Fruit fly (Drosophila melanogaster) whole organism, embryonic: ENCODE results near the gene Cyp9f2.

Experiments used
- CG10267 ChIP-seq: fragments of 200-800 bp; sonication (Bioruptor generic); optimal IDR thresholded peaks from 2 replicates; lab custom pipeline; 2018; ENCODE audit warnings: missing biosample characterization, mild to moderate bottlenecking, missing genetic modification characterization, moderate library complexity
- CG10654 ChIP-seq: fragments of 200-800 bp; sonication (Bioruptor generic); optimal IDR thresholded peaks from 2 replicates; lab custom pipeline; 2016; ENCODE audit warnings: missing biosample characterization, missing genetic modification characterization
- CG11247 ChIP-seq: fragments of 200-800 bp; sonication (Bioruptor generic); IDR thresholded peaks from 2 replicates; pipeline ENCODE4 v1.3.6; 2022; ENCODE audit warnings: missing biosample characterization, missing genetic modification characterization
- CG12219 ChIP-seq: fragments of 200-800 bp; sonication (Bioruptor generic); optimal IDR thresholded peaks from 3 replicates; lab custom pipeline; 2018; ENCODE audit warnings: missing biosample characterization, mild to moderate bottlenecking, missing genetic modification characterization
- CG12659 ChIP-seq: fragments of 200-800 bp; sonication (Bioruptor generic); optimal IDR thresholded peaks from 3 replicates; lab custom pipeline; 2017; ENCODE audit warnings: mild to moderate bottlenecking, missing biosample characterization, missing genetic modification reagents, missing genetic modification characterization
- CG14050 ChIP-seq: fragments of 200-800 bp; sonication (Bioruptor generic); IDR thresholded peaks from 3 replicates; pipeline ENCODE4 v1.3.6; 2022; ENCODE audit warnings: missing biosample characterization, missing genetic modification characterization
- CG14441 ChIP-seq: fragments of 200-800 bp; sonication (Bioruptor generic); IDR thresholded peaks from 2 replicates; pipeline ENCODE4 v1.3.6; 2022; ENCODE audit warnings: missing biosample characterization, missing genetic modification characterization
- CG1603 ChIP-seq: fragments of 200-800 bp; sonication (Bioruptor generic); optimal IDR thresholded peaks from 2 replicates; lab custom pipeline; 2019; ENCODE audit warnings: missing biosample characterization, mild to moderate bottlenecking, missing genetic modification characterization, moderate library complexity
- CG17359 ChIP-seq: fragments of 200-800 bp; sonication (Bioruptor generic); optimal IDR thresholded peaks from 3 replicates; lab custom pipeline; 2018; ENCODE audit warnings: missing biosample characterization, mild to moderate bottlenecking, missing genetic modification characterization, moderate library complexity
- CG17802 ChIP-seq: fragments of 200-800 bp; sonication (Bioruptor generic); optimal IDR thresholded peaks from 2 replicates; lab custom pipeline; 2018; ENCODE audit warnings: missing biosample characterization, mild to moderate bottlenecking, missing genetic modification characterization, moderate library complexity
- CG18262 ChIP-seq: fragments of 200-800 bp; optimal IDR thresholded peaks from 3 replicates; lab custom pipeline; 2019; ENCODE audit warnings: missing biosample characterization, mild to moderate bottlenecking, missing genetic modification characterization, moderate library complexity
- CG1832 ChIP-seq: fragments of 200-800 bp; sonication (Bioruptor generic); optimal IDR thresholded peaks from 2 replicates; lab custom pipeline; 2017; ENCODE audit warnings: missing biosample characterization, mild to moderate bottlenecking, missing genetic modification characterization, inconsistent platforms
- CG18619 ChIP-seq: fragments of 200-800 bp; sonication (Bioruptor generic); optimal IDR thresholded peaks from 3 replicates; lab custom pipeline; 2017; ENCODE audit warnings: missing biosample characterization, mild to moderate bottlenecking, missing genetic modification characterization
- CG2678 ChIP-seq: fragments of 200-800 bp; sonication (Bioruptor generic); optimal IDR thresholded peaks from 3 replicates; lab custom pipeline; 2019; ENCODE audit warnings: missing biosample characterization, mild to moderate bottlenecking, missing genetic modification characterization, moderate library complexity
- CG6791 ChIP-seq: fragments of 200-800 bp; sonication (Bioruptor generic); IDR thresholded peaks from 3 replicates; pipeline ENCODE4 v1.3.6; 2022; ENCODE audit warnings: missing biosample characterization, missing genetic modification characterization; ENCODE audit not compliant: partially characterized antibody
- CG7357 ChIP-seq: fragments of 200-800 bp; sonication (Bioruptor generic); IDR thresholded peaks from 3 replicates; pipeline ENCODE4 v1.3.6; 2022; ENCODE audit warnings: missing biosample characterization, missing genetic modification characterization
- CG7987 ChIP-seq: fragments of 200-800 bp; sonication (Bioruptor generic); optimal IDR thresholded peaks from 2 replicates; lab custom pipeline; 2018; ENCODE audit warnings: missing biosample characterization, mild to moderate bottlenecking, missing genetic modification characterization, moderate library complexity
- CG8765 ChIP-seq: fragments of 200-800 bp; sonication (Bioruptor generic); IDR thresholded peaks from 2 replicates; pipeline ENCODE4 v1.3.6; 2022; ENCODE audit warnings: missing biosample characterization, missing genetic modification characterization
- CG9932 ChIP-seq: fragments of 200-800 bp; sonication (Bioruptor generic); IDR thresholded peaks from 2 replicates; pipeline ENCODE4 v1.3.6; 2022; ENCODE audit warnings: missing biosample characterization, missing genetic modification characterization
- Camta ChIP-seq: fragments of 200-800 bp; sonication (Bioruptor generic); optimal IDR thresholded peaks from 2 replicates; lab custom pipeline; 2016; ENCODE audit warnings: missing biosample characterization, missing genetic modification characterization
- D19B ChIP-seq: fragments of 200-800 bp; sonication (Bioruptor generic); optimal IDR thresholded peaks from 2 replicates; lab custom pipeline; 2017; ENCODE audit warnings: missing biosample characterization, mild to moderate bottlenecking, missing genetic modification characterization
- Dbx ChIP-seq: fragments of 200-800 bp; sonication (Bioruptor generic); IDR thresholded peaks from 3 replicates; pipeline ENCODE4 v1.3.6; 2022; ENCODE audit warnings: missing biosample characterization, missing genetic modification characterization
- Dll ChIP-seq: fragments of 200-800 bp; sonication (Bioruptor generic); IDR thresholded peaks from 4 replicates; pipeline ENCODE4 v1.3.6; 2022; ENCODE audit warnings: missing biosample characterization, missing genetic modification characterization; ENCODE audit not compliant: partially characterized antibody
- E2f2 ChIP-seq: fragments of 200-800 bp; sonication (Bioruptor generic); IDR thresholded peaks from 2 replicates; pipeline ENCODE4 v1.3.6; 2022; ENCODE audit warnings: missing biosample characterization, missing genetic modification characterization
- Elba2 ChIP-seq: fragments of 200-800 bp; sonication (Bioruptor generic); optimal IDR thresholded peaks from 3 replicates; lab custom pipeline; 2016; ENCODE audit warnings: missing biosample characterization, missing genetic modification characterization
- Fer1 ChIP-seq: fragments of 200-800 bp; sonication (Bioruptor generic); optimal IDR thresholded peaks from 2 replicates; lab custom pipeline; 2017; ENCODE audit warnings: missing biosample characterization, mild to moderate bottlenecking, missing genetic modification characterization
- Fer3 ChIP-seq: fragments of 200-800 bp; sonication (Bioruptor generic); optimal IDR thresholded peaks from 2 replicates; lab custom pipeline; 2018; ENCODE audit warnings: missing biosample characterization, mild to moderate bottlenecking, missing genetic modification characterization, moderate library complexity
- Gug ChIP-seq: fragments of 200-800 bp; sonication (Bioruptor generic); IDR thresholded peaks from 4 replicates; pipeline ENCODE4 v1.3.6; 2022; ENCODE audit warnings: missing biosample characterization, missing genetic modification characterization
- HmgZ ChIP-seq: fragments of 200-800 bp; sonication (Bioruptor generic); optimal IDR thresholded peaks from 2 replicates; lab custom pipeline; 2018; ENCODE audit warnings: missing biosample characterization, mild to moderate bottlenecking, missing genetic modification characterization
- Hr3 ChIP-seq: fragments of 200-800 bp; sonication (Bioruptor generic); optimal IDR thresholded peaks from 3 replicates; lab custom pipeline; 2016; ENCODE audit warnings: missing biosample characterization, missing genetic modification characterization
- Jarid2 ChIP-seq: fragments of 200-800 bp; sonication (Bioruptor generic); optimal IDR thresholded peaks from 3 replicates; lab custom pipeline; 2017; ENCODE audit warnings: mild to moderate bottlenecking, missing biosample characterization, missing genetic modification reagents, missing genetic modification characterization
- Kr ChIP-seq: fragments of 200-800 bp; sonication (Bioruptor generic); optimal IDR thresholded peaks from 2 replicates; lab custom pipeline; 2017; ENCODE audit warnings: missing biosample characterization, mild to moderate bottlenecking, missing genetic modification characterization
- Med ChIP-seq: fragments of 200-800 bp; sonication (Bioruptor generic); peaks from one replicate; lab custom pipeline; 2016; ENCODE audit warnings: missing biosample characterization, missing genetic modification characterization, mild to moderate bottlenecking, inconsistent platforms, moderate library complexity
- NC2α ChIP-seq: fragments of 200-800 bp; sonication (Bioruptor generic); optimal IDR thresholded peaks from 2 replicates; lab custom pipeline; 2016; ENCODE audit warnings: missing biosample characterization, missing genetic modification characterization
- Ptx1 ChIP-seq: fragments of 200-800 bp; sonication (Bioruptor generic); IDR thresholded peaks from 2 replicates; pipeline ENCODE4 v1.3.6; 2022; ENCODE audit warnings: missing biosample characterization, missing genetic modification characterization
- Sry-δ ChIP-seq: fragments of 200-800 bp; sonication (Bioruptor generic); optimal IDR thresholded peaks from 2 replicates; lab custom pipeline; 2016; ENCODE audit warnings: missing biosample characterization, missing genetic modification characterization
- ab ChIP-seq: fragments of 200-800 bp; sonication (Bioruptor generic); optimal IDR thresholded peaks from 2 replicates; lab custom pipeline; 2016; ENCODE audit warnings: missing biosample characterization, missing genetic modification characterization
- cg ChIP-seq: fragments of 200-800 bp; sonication (Bioruptor generic); optimal IDR thresholded peaks from 3 replicates; lab custom pipeline; 2019; ENCODE audit warnings: missing biosample characterization, mild to moderate bottlenecking, missing genetic modification characterization, moderate library complexity
- danr ChIP-seq: fragments of 200-800 bp; sonication (Bioruptor generic); IDR thresholded peaks from 2 replicates; pipeline ENCODE4 v1.3.6; 2022; ENCODE audit warnings: missing biosample characterization, missing genetic modification characterization
- fu2 ChIP-seq: fragments of 200-800 bp; sonication (Bioruptor generic); optimal IDR thresholded peaks from 2 replicates; lab custom pipeline; 2016; ENCODE audit warnings: missing biosample characterization, missing genetic modification characterization
- gro ChIP-seq: fragments of 200-800 bp; sonication (Bioruptor generic); optimal IDR thresholded peaks from 2 replicates; lab custom pipeline; 2016; ENCODE audit warnings: missing biosample characterization, missing genetic modification characterization
- ind ChIP-seq: fragments of 200-800 bp; sonication (Bioruptor generic); optimal IDR thresholded peaks from 3 replicates; lab custom pipeline; 2016; ENCODE audit warnings: missing biosample characterization, missing genetic modification characterization
- maf-S ChIP-seq: fragments of 200-800 bp; sonication (Bioruptor generic); optimal IDR thresholded peaks from 2 replicates; lab custom pipeline; 2016; ENCODE audit warnings: missing biosample characterization, missing genetic modification characterization
- nom ChIP-seq: fragments of 200-800 bp; sonication (Bioruptor generic); optimal IDR thresholded peaks from 2 replicates; lab custom pipeline; 2017; ENCODE audit warnings: missing biosample characterization, missing genetic modification characterization, mild to moderate bottlenecking, moderate library complexity, missing genetic modification reagents
- oc ChIP-seq: fragments of 200-800 bp; sonication (Bioruptor generic); optimal IDR thresholded peaks from 2 replicates; lab custom pipeline; 2018; ENCODE audit warnings: missing biosample characterization, mild to moderate bottlenecking, missing genetic modification characterization, moderate library complexity
- salm ChIP-seq: fragments of 200-800 bp; sonication (Bioruptor generic); optimal IDR thresholded peaks from 2 replicates; lab custom pipeline; 2018; ENCODE audit warnings: missing biosample characterization, mild to moderate bottlenecking, missing genetic modification characterization
- schlank ChIP-seq: fragments of 200-800 bp; sonication (Bioruptor generic); optimal IDR thresholded peaks from 2 replicates; lab custom pipeline; 2018; ENCODE audit warnings: missing biosample characterization, mild to moderate bottlenecking, missing genetic modification characterization
- seq ChIP-seq: fragments of 200-800 bp; sonication (Bioruptor generic); IDR thresholded peaks from 2 replicates; pipeline ENCODE4 v1.3.6; 2022; ENCODE audit warnings: missing biosample characterization, missing genetic modification characterization
- ssp ChIP-seq: fragments of 200-800 bp; sonication (Bioruptor generic); IDR thresholded peaks from 2 replicates; pipeline ENCODE4 v1.3.6; 2022; ENCODE audit warnings: missing biosample characterization, missing genetic modification characterization
- vfl ChIP-seq: fragments of 200-800 bp; sonication (Bioruptor generic); optimal IDR thresholded peaks from 2 replicates; lab custom pipeline; 2016; ENCODE audit warnings: missing biosample characterization, missing genetic modification characterization
- wek ChIP-seq: fragments of 200-800 bp; sonication (Bioruptor generic); optimal IDR thresholded peaks from 3 replicates; lab custom pipeline; 2018; ENCODE audit warnings: missing biosample characterization, mild to moderate bottlenecking, missing genetic modification characterization, moderate library complexity
- wor ChIP-seq: fragments of 200-800 bp; sonication (Bioruptor generic); IDR thresholded peaks from 2 replicates; pipeline ENCODE4 v1.3.6; 2022; ENCODE audit warnings: missing biosample characterization, missing genetic modification characterization

The Cyp9f2 gene

DNA sequence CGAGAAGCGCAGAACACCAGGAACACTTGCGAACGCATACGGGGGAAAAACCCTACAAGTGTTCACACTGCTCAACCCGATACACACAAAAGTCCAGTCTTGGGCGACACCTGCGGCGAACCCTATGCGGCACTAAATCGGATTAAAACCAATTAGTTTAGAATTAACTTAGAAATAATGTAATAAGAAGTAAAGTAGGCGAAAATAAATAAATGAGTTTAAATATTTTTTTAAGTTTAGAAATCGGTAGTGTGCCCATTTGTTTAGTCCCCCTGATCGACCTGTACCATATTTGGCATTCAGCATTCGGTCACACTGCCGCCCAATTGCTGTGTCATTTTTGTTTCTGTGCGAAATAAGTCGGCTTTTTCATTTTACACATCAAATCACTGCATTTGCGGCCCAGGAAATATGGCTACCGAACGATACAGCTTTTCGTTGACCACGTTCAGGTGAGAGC is 25.2 kb upstream of the Cyp9f2 start, which contains the start of gene Prosalpha2 (continued):
- TF ChIP-seq Med (GFP tag; lab: Kevin White, UChicago) = peak; percentile 73
- no peak for TF ChIP-seq cg (GFP tag; lab: Kevin White, UChicago)
- no peak for TF ChIP-seq CG14441 (GFP tag; lab: Robert Waterston, UW)
- peak; percentile 64 for TF ChIP-seq CG17802 (tag; lab: Kevin White, UChicago)
- TF ChIP-seq oc (tag; lab: Kevin White, UChicago) = no peak
- no peak for TF ChIP-seq gro (GFP tag; lab: Kevin White, UChicago)
- no peak for TF ChIP-seq wor (GFP tag; lab: Robert Waterston, UW)
- no peak for TF ChIP-seq CG17359 (tag; lab: Kevin White, UChicago)
- no peak for TF ChIP-seq CG1832
- peak; percentile 21; the same call in 1 of the 2 replicates for TF ChIP-seq Ptx1 (GFP tag; lab: Robert Waterston, UW)
- TF ChIP-seq maf-S = no peak
- no peak for TF ChIP-seq ind (GFP tag; lab: Kevin White, UChicago)
- TF ChIP-seq CG18262 = no peak
- peak; percentile 55 for TF ChIP-seq CG1603 (tag; lab: Kevin White, UChicago)
- TF ChIP-seq D19B (GFP tag; lab: Kevin White, UChicago) = no peak
- no peak for TF ChIP-seq CG11247 (GFP tag; lab: Robert Waterston, UW)
- peak; percentile 1 for TF ChIP-seq Fer3 (tag; lab: Kevin White, UChicago)
- TF ChIP-seq ssp (GFP tag; lab: Robert Waterston, UW) = peak; percentile 38
- no peak for TF ChIP-seq wek (GFP tag; lab: Kevin White, UChicago)
- TF ChIP-seq CG7357 (GFP tag; lab: Robert Waterston, UW) = peak; percentile 93
- no peak for TF ChIP-seq Hr3
- no peak for TF ChIP-seq Sry-δ (GFP tag; lab: Kevin White, UChicago)
- no peak for TF ChIP-seq ab (GFP tag; lab: Kevin White, UChicago)
- no peak for TF ChIP-seq CG9932
- peak; percentile 45 for TF ChIP-seq CG10267
- no peak for TF ChIP-seq CG12219
- TF ChIP-seq NC2α (GFP tag; lab: Kevin White, UChicago) = no peak
- TF ChIP-seq CG2678 (tag; lab: Kevin White, UChicago) = no peak
- TF ChIP-seq nom (GFP tag; lab: Kevin White, UChicago) = peak; percentile 1
- no peak for TF ChIP-seq Camta (GFP tag; lab: Kevin White, UChicago)
- TF ChIP-seq CG8765 = no peak
- no peak for TF ChIP-seq Jarid2 (GFP tag; lab: Kevin White, UChicago)
- 0 out of 4 replicates have a peak, but pooled peaks have one; percentile 29 for TF ChIP-seq Dll (GFP tag; lab: Robert Waterston, UW)
- no peak for TF ChIP-seq vfl
- peak; percentile 21 for TF ChIP-seq Fer1 (GFP tag; lab: Kevin White, UChicago)
- no peak for TF ChIP-seq fu2 (GFP tag; lab: Kevin White, UChicago)
- TF ChIP-seq CG6791 (GFP tag; lab: Robert Waterston, UW) = no peak
- no peak for TF ChIP-seq Kr (GFP tag; lab: Kevin White, UChicago)
- peak; percentile 13 for TF ChIP-seq HmgZ
- TF ChIP-seq CG10654 (GFP tag; lab: Kevin White, UChicago) = no peak
- peak; percentile 68 for TF ChIP-seq E2f2 (GFP tag; lab: Robert Waterston, UW)
- TF ChIP-seq Dbx (GFP tag; lab: Robert Waterston, UW) = no peak
- no peak for TF ChIP-seq seq (GFP tag; lab: Robert Waterston, UW)
- TF ChIP-seq CG14050 = no peak
- peak; percentile 68 for TF ChIP-seq CG12659 (GFP tag; lab: Kevin White, UChicago)
- TF ChIP-seq Elba2 (GFP tag; lab: Kevin White, UChicago) = peak; percentile 72
- no peak for TF ChIP-seq CG18619 (GFP tag; lab: Kevin White, UChicago)
- no peak for TF ChIP-seq danr
- no peak for TF ChIP-seq salm (tag; lab: Kevin White, UChicago)
- TF ChIP-seq Gug = no peak; the same call in 3 of the 4 replicates
- no peak for TF ChIP-seq CG7987 (GFP tag; lab: Kevin White, UChicago)
- TF ChIP-seq schlank = no peak
